Fruit fly (Drosophila melanogaster) whole organism: ENCODE measurements around the gene bt.

Source experiments
- CG8478 ChIP-seq: fragments of >200 bp; optimal IDR thresholded peaks from 2 replicates; lab custom pipeline; 2018; ENCODE audit warnings: inconsistent platforms
- psq ChIP-seq: fragments of >200 bp; optimal IDR thresholded peaks from 2 replicates; lab custom pipeline; 2017

dm6 chr4:824043-824442, 99.8 kb downstream of the bt start:
- TF ChIP-seq psq (lab: Kevin White, UChicago) (no peak), CG8478 (lab: Kevin White, UChicago) (no peak)
